Worm (Caenorhabditis elegans): ENCODE results near the gene clec-151.

clec-151 gene

ce11 chrIII:4668073-4668472, 39.8 kb downstream of the clec-151 start:
- TF ChIP-seq mab-9 (GFP tag; IDR thresholded peaks at IDR 0.05) (no peak), elt-2 (tag; optimal IDR thresholded peaks at IDR 0.05) (peak; percentile 46), lin-35 (GFP tag; optimal IDR thresholded peaks at IDR 0.05) (peak in 1 of 2 experiments; percentile 20), lin-14 (GFP tag; optimal IDR thresholded peaks at IDR 0.05) (peak; percentile 3), efl-1 (optimal IDR thresholded peaks at IDR 0.05) (no peak), efl-1 (GFP tag; optimal IDR thresholded peaks at IDR 0.05 in 1 of 2) (peak in 1 of 2 experiments; percentile 59), pqm-1 (tag; optimal IDR thresholded peaks at IDR 0.05) (peak; percentile 25), unc-98 (GFP tag; IDR thresholded peaks at IDR 0.05) (no peak), fos-1 (tag; optimal IDR thresholded peaks at IDR 0.05) (no peak)

- TF ChIP-seq nhr-84 (tag; optimal IDR thresholded peaks at IDR 0.05) (no peak), unc-98 (GFP tag; IDR thresholded peaks at IDR 0.05) (no peak), jun-1 (tag; optimal IDR thresholded peaks at IDR 0.05) (no peak), nhr-11 (tag; optimal IDR thresholded peaks at IDR 0.05) (no peak)
Observed at ce11 chrIII:4671491-4671890, 43.2 kb downstream of the clec-151 start, which contains the start of gene T23F11.11. Gene T23F11.11 (minus strand): TSS chrIII:4671591.

ce11 chrIII:4671949-4672348, 43.7 kb downstream of the clec-151 start, which contains the start of gene srg-13:
Gene srg-13 (plus strand): TSS chrIII:4672249.
- TF ChIP-seq egl-13 (tag; optimal IDR thresholded peaks at IDR 0.05) (no peak), nhr-71 (tag; optimal IDR thresholded peaks at IDR 0.05) (no peak), ceh-63 (GFP tag; optimal IDR thresholded peaks at IDR 0.05) (no peak), unc-62 (GFP tag; optimal IDR thresholded peaks at IDR 0.05) (no peak), lir-3 (tag; optimal IDR thresholded peaks at IDR 0.05; ENCODE audit: poor library complexity) (no peak), sox-4 (tag; optimal IDR thresholded peaks at IDR 0.05) (no peak), dpl-1 (GFP tag; optimal IDR thresholded peaks at IDR 0.05) (no peak), mdl-1 (tag; optimal IDR thresholded peaks at IDR 0.05) (no peak), ztf-4 (tag; optimal IDR thresholded peaks at IDR 0.05) (no peak), sup-37 (GFP tag; optimal IDR thresholded peaks at IDR 0.05) (no peak), unc-86 (tag; optimal IDR thresholded peaks at IDR 0.05) (no peak), nhr-47 (tag; optimal IDR thresholded peaks at IDR 0.05) (no peak), aha-1 (tag; optimal IDR thresholded peaks at IDR 0.05) (no peak), ceh-90 (tag; optimal IDR thresholded peaks at IDR 0.05) (no peak), pax-3 (tag; optimal IDR thresholded peaks at IDR 0.05) (no peak), alr-1 (tag; optimal IDR thresholded peaks at IDR 0.05; ENCODE audit: borderline replicate concordance) (no peak), irx-1 (tag; optimal IDR thresholded peaks at IDR 0.05) (no peak), lin-39 (tag; optimal IDR thresholded peaks at IDR 0.05) (no peak), ztf-11 (tag; optimal IDR thresholded peaks at IDR 0.05) (no peak), lsy-2 (tag; optimal IDR thresholded peaks at IDR 0.05) (no peak)

- TF ChIP-seq hpl-2 (GFP tag; optimal IDR thresholded peaks at IDR 0.05) (no peak), nhr-11 (tag; optimal IDR thresholded peaks at IDR 0.05) (no peak), fkh-4 (tag; optimal IDR thresholded peaks at IDR 0.05; ENCODE audit: borderline replicate concordance) (no peak), lin-15B (tag; optimal IDR thresholded peaks at IDR 0.05) (no peak), sox-4 (tag; optimal IDR thresholded peaks at IDR 0.05) (no peak), hlh-17 (GFP tag; optimal IDR thresholded peaks at IDR 0.05; ENCODE audit: borderline replicate concordance) (no peak), ztf-11 (tag; optimal IDR thresholded peaks at IDR 0.05) (no peak), zag-1 (tag; optimal IDR thresholded peaks at IDR 0.05) (no peak), vab-15 (tag; optimal IDR thresholded peaks at IDR 0.05) (no peak), mep-1 (tag; optimal IDR thresholded peaks at IDR 0.05) (no peak), nhr-19 (GFP tag; conservative IDR thresholded peaks at IDR 0.05) (no peak), fos-1 (tag; optimal IDR thresholded peaks at IDR 0.05) (no peak), C34B4.2 (tag; optimal IDR thresholded peaks at IDR 0.05) (no peak), nhr-76 (tag; optimal IDR thresholded peaks at IDR 0.05) (no peak), C16A3.4 (tag; optimal IDR thresholded peaks at IDR 0.05) (no peak)
Observed at ce11 chrIII:4677466-4677865, 49.2 kb downstream of the clec-151 start, which contains the start of gene srg-10. Gene srg-10 (plus strand): TSS chrIII:4677766.

Measured in whole organism, L1 larva.